Worm (Caenorhabditis elegans) whole organism, L2 larva: ENCODE measurements around the gene spp-7.

Source experiments
- blmp-1 ChIP-seq: sonication (generic microtip); optimal IDR thresholded peaks from 2 replicates; lab custom pipeline; 2017; ENCODE audit warnings: missing genetic modification characterization, mild to moderate bottlenecking, missing compliant biosample characterization, antibody characterized with exemption, moderate library complexity; ENCODE audit not compliant: insufficient read depth
- ceh-82 ChIP-seq: fragments of 150-350 bp; optimal IDR thresholded peaks from 2 replicates; lab custom pipeline; 2014; ENCODE audit warnings: missing biosample characterization, missing genetic modification characterization
- lin-39 ChIP-seq: fragments of 150-350 bp; optimal IDR thresholded peaks from 2 replicates; lab custom pipeline; 2014; ENCODE audit warnings: missing biosample characterization, missing genetic modification reagents, missing genetic modification characterization
- nhr-11 ChIP-seq: fragments of 150-350 bp; optimal IDR thresholded peaks from 2 replicates; lab custom pipeline; 2014; ENCODE audit warnings: missing biosample characterization, missing genetic modification characterization
- nhr-237 ChIP-seq: fragments of 150-350 bp; optimal IDR thresholded peaks from 2 replicates; lab custom pipeline; 2014; ENCODE audit warnings: missing biosample characterization, missing genetic modification characterization
- unc-39 ChIP-seq: fragments of 150-350 bp; optimal IDR thresholded peaks from 2 replicates; lab custom pipeline; 2014; ENCODE audit warnings: missing biosample characterization, missing genetic modification characterization
- zag-1 ChIP-seq: fragments of 150-350 bp; optimal IDR thresholded peaks from 2 replicates; lab custom pipeline; 2014; ENCODE audit warnings: missing biosample characterization, missing genetic modification characterization

ce11 chrIV:5419122-5419521 is 3.5 kb upstream of the spp-7 start, which contains the start of gene ehn-3:
- TF ChIP-seq nhr-237 (no peak), zag-1 (no peak), lin-39 (no peak), unc-39 (tag; lab: Kevin White, UChicago) (no peak), nhr-11 (tag; lab: Kevin White, UChicago) (no peak), ceh-82 (tag; lab: Kevin White, UChicago) (no peak), blmp-1 (tag; lab: Kevin White, UChicago) (no peak)
